Worm (Caenorhabditis elegans) whole organism, L4 larva: ENCODE data around the gene T01H3.2.

ENCODE experiments used
- ZK546.5 ChIP-seq, 2 experiments: sonication (generic microtip); optimal IDR thresholded peaks; 2 replicates each; lab custom pipeline; 2017; ENCODE audit warnings: missing biosample characterization in 2 of 2, missing genetic modification characterization in 2 of 2
- hlh-11 ChIP-seq: fragments of 200-800 bp; sonication (Bioruptor generic); optimal IDR thresholded peaks from 2 replicates; lab custom pipeline; 2018; ENCODE audit warnings: mild to moderate bottlenecking, missing genetic modification characterization, missing compliant biosample characterization
- mdl-1 ChIP-seq, 2 experiments: fragments of 150-350 bp in 1 of 2; sonication (generic microtip) in 1 of 2; optimal IDR thresholded peaks; 2 replicates each; lab custom pipeline; 2014 to 2017; ENCODE audit warnings: missing biosample characterization in 2 of 2, missing genetic modification characterization in 2 of 2
- nhr-28 ChIP-seq: fragments of 150-350 bp; optimal IDR thresholded peaks from 2 replicates; lab custom pipeline; 2014; ENCODE audit warnings: missing biosample characterization, missing genetic modification characterization
- pqm-1 ChIP-seq: sonication (generic microtip); optimal IDR thresholded peaks from 2 replicates; lab custom pipeline; 2017; ENCODE audit warnings: missing biosample characterization, missing genetic modification characterization
- skn-1 ChIP-seq: fragments of 150-350 bp; optimal IDR thresholded peaks from 2 replicates; lab custom pipeline; 2014; ENCODE audit warnings: missing biosample characterization, missing genetic modification characterization
- ztf-11 ChIP-seq: fragments of 150-350 bp; optimal IDR thresholded peaks from 2 replicates; lab custom pipeline; 2014; ENCODE audit warnings: missing biosample characterization, missing genetic modification characterization

ce11 chrII:7832054-7832453, 45.7 kb downstream of the T01H3.2 start, which contains the start of gene T09A5.14:
- TF ChIP-seq mdl-1 (tag; optimal IDR thresholded peaks at IDR 0.05; lab: Kevin White, UChicago) (no peak), ZK546.5 (tag; optimal IDR thresholded peaks at IDR 0.05; lab: Kevin White, UChicago) (no peak), nhr-28 (no peak), hlh-11 (tag; lab: Kevin White, UChicago) (no peak), pqm-1 (tag; lab: Kevin White, UChicago) (no peak), skn-1 (tag; lab: Kevin White, UChicago) (no peak), ztf-11 (tag; lab: Kevin White, UChicago) (no peak)
